1 worm cellular context compared by ENCODE assay signal in the genomic region with DNA sequence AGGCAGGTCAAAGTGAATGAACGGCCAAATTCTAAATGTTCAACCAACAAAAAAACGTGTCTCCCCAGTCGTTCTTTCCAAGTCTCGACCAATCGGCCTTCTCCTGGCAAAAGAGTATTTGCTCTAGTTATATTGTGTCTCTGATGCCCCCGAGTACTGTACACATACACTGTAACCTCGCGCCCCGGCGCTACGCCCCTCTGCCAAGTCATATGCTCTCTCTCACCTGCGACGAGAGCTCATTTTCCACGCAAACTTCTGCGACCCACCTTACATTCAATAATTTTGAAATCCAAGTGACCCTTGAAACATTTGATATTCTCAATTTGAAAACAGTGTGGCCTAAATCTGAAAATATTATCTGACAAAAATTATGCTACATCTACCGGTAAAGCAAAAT.
TF ChIP-seq lines count a peak whose summit lies in the region.

No protein-coding gene starts in this region.

TF ChIP-seq in whole organism, L1 larva, 84 proteins besides CTCF, POLR2A, EP300 and RAD21 (continued from another document):
- no peak for TF ChIP-seq dsc-1 (tag; optimal IDR thresholded peaks at IDR 0.05; lab: Kevin White, UChicago)
- TF ChIP-seq tbx-2 (tag; optimal IDR thresholded peaks at IDR 0.05; lab: Kevin White, UChicago) = peak; percentile 19
- no peak for TF ChIP-seq nhr-12 (tag; optimal IDR thresholded peaks at IDR 0.05; lab: Kevin White, UChicago)
- TF ChIP-seq alr-1 (tag; optimal IDR thresholded peaks at IDR 0.05; lab: Kevin White, UChicago; ENCODE audit: borderline replicate concordance) = no peak
